Fruit fly (Drosophila melanogaster) whole organism, pupa: ENCODE results near the gene CG31777.
A peak's percentile ranks its signal among the peaks of the same experiment; 100 is the strongest.

Experiments used
- CG10348 ChIP-seq: fragments of 200-800 bp; sonication (Bioruptor generic); IDR thresholded peaks from 2 replicates; pipeline ENCODE4 v1.3.6; 2022; ENCODE audit warnings: missing biosample characterization, missing genetic modification characterization
- CG12605 ChIP-seq: fragments of 200-800 bp; sonication (Bioruptor generic); IDR thresholded peaks from 2 replicates; pipeline ENCODE4 v1.3.6; 2022; ENCODE audit warnings: missing biosample characterization, missing genetic modification characterization
- CG13204 ChIP-seq: fragments of 200-800 bp; sonication (Bioruptor generic); optimal IDR thresholded peaks from 2 replicates; lab custom pipeline; 2018; ENCODE audit warnings: missing biosample characterization, mild to moderate bottlenecking, missing genetic modification characterization, moderate library complexity
- CG14655 ChIP-seq: fragments of 200-800 bp; sonication (Bioruptor generic); optimal IDR thresholded peaks from 3 replicates; lab custom pipeline; 2017; ENCODE audit warnings: mild to moderate bottlenecking, missing biosample characterization, missing genetic modification reagents, missing genetic modification characterization
- CG15710 ChIP-seq: fragments of 200-800 bp; sonication (Bioruptor generic); optimal IDR thresholded peaks from 2 replicates; lab custom pipeline; 2018; ENCODE audit warnings: missing biosample characterization, mild to moderate bottlenecking, missing genetic modification characterization, moderate library complexity
- CG17806 ChIP-seq: fragments of 200-800 bp; sonication (Bioruptor generic); optimal IDR thresholded peaks from 2 replicates; lab custom pipeline; 2018; ENCODE audit warnings: missing biosample characterization, mild to moderate bottlenecking, missing genetic modification characterization, moderate library complexity
- CG32121 ChIP-seq: fragments of 200-800 bp; sonication (Bioruptor generic); IDR thresholded peaks from 2 replicates; pipeline ENCODE4 v1.3.6; 2022; ENCODE audit warnings: missing biosample characterization, missing genetic modification characterization
- CG34367 ChIP-seq: fragments of 200-800 bp; sonication (Bioruptor generic); optimal IDR thresholded peaks from 2 replicates; lab custom pipeline; 2018; ENCODE audit warnings: missing biosample characterization, mild to moderate bottlenecking, missing genetic modification characterization
- CG4496 ChIP-seq: fragments of 200-800 bp; sonication (Bioruptor generic); IDR thresholded peaks from 3 replicates; pipeline ENCODE4 v1.3.6; 2022; ENCODE audit warnings: missing biosample characterization, missing genetic modification characterization
- CG8159 ChIP-seq: fragments of 200-800 bp; sonication (Bioruptor generic); optimal IDR thresholded peaks from 3 replicates; lab custom pipeline; 2018; ENCODE audit warnings: missing biosample characterization, mild to moderate bottlenecking, missing genetic modification characterization, moderate library complexity
- CG8301 ChIP-seq: fragments of 200-800 bp; sonication (Bioruptor generic); optimal IDR thresholded peaks from 2 replicates; lab custom pipeline; 2018; ENCODE audit warnings: missing biosample characterization, mild to moderate bottlenecking, missing genetic modification characterization
- CG9948 ChIP-seq: fragments of 200-800 bp; sonication (Bioruptor generic); optimal IDR thresholded peaks from 2 replicates; lab custom pipeline; 2018; ENCODE audit warnings: missing biosample characterization, mild to moderate bottlenecking, missing genetic modification characterization, moderate library complexity
- D1 ChIP-seq: fragments of 200-800 bp; sonication (Bioruptor generic); optimal IDR thresholded peaks from 2 replicates; lab custom pipeline; 2018; ENCODE audit warnings: missing biosample characterization, mild to moderate bottlenecking, missing genetic modification characterization, moderate library complexity
- EcR ChIP-seq: fragments of 200-800 bp; sonication (Bioruptor generic); optimal IDR thresholded peaks from 3 replicates; lab custom pipeline; 2019; ENCODE audit warnings: missing biosample characterization, missing genetic modification characterization, mild to moderate bottlenecking, moderate library complexity, missing genetic modification reagents
- Ets98B ChIP-seq: fragments of 200-800 bp; sonication (Bioruptor generic); IDR thresholded peaks from 2 replicates; pipeline ENCODE4 v1.3.6; 2022; ENCODE audit warnings: missing biosample characterization, missing genetic modification characterization
- Pif1A ChIP-seq: fragments of 200-800 bp; sonication (Bioruptor generic); optimal IDR thresholded peaks from 3 replicates; lab custom pipeline; 2016; ENCODE audit warnings: missing biosample characterization, missing genetic modification characterization
- Pif1B ChIP-seq: fragments of 200-800 bp; sonication (Bioruptor generic); optimal IDR thresholded peaks from 3 replicates; lab custom pipeline; 2016; ENCODE audit warnings: missing biosample characterization, missing genetic modification characterization
- Snoo ChIP-seq: fragments of 200-800 bp; sonication (Bioruptor generic); optimal IDR thresholded peaks from 3 replicates; lab custom pipeline; 2017; ENCODE audit warnings: missing biosample characterization, mild to moderate bottlenecking, missing genetic modification characterization, inconsistent platforms
- fd96Ca ChIP-seq: fragments of 200-800 bp; sonication (Bioruptor generic); IDR thresholded peaks from 3 replicates; pipeline ENCODE4 v1.3.6; 2022; ENCODE audit warnings: missing biosample characterization, missing genetic modification characterization
- gl ChIP-seq: fragments of 200-800 bp; sonication (Bioruptor generic); optimal IDR thresholded peaks from 2 replicates; lab custom pipeline; 2018; ENCODE audit warnings: missing biosample characterization, mild to moderate bottlenecking, missing genetic modification characterization
- rn ChIP-seq: fragments of 200-800 bp; sonication (Bioruptor generic); IDR thresholded peaks from 2 replicates; pipeline ENCODE4 v1.3.6; 2022; ENCODE audit warnings: missing biosample characterization, missing genetic modification characterization

Gene CG31777

DNA sequence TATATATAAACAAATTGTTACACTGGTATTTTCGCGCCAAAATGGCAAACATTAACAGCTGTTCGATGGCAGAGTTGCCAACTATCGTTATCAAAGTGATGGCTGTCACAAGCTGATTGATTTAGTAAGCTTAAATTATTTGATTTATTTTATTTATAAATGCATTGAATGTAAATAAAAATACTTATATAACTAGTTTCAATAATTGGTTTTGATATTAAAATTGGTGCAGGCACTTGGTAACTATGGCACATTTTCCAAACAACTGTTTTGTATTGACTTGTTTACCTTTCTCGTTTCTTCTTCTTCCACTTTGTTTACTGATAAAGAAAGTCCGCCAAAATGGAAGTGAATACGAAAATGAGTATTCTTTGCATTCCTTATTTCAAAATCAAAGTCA, 4.8 kb upstream of the CG31777 start, which contains the start of gene cutlet:
Gene cutlet, minus strand, starts transcription at position 84 of the 400 bp plus-strand sequence.
- TF ChIP-seq D1 (no peak), CG12605 (GFP tag; lab: Robert Waterston, UW) (no peak)

- no peak for TF ChIP-seq CG10348
- TF ChIP-seq CG8301 (tag; lab: Kevin White, UChicago), result peak; percentile 70
- no peak for TF ChIP-seq D1
- peak; percentile 84 for TF ChIP-seq Ets98B (GFP tag; lab: Robert Waterston, UW)
- TF ChIP-seq CG9948 (tag; lab: Kevin White, UChicago), result peak; percentile 60
- TF ChIP-seq Pif1A (GFP tag; lab: Kevin White, UChicago), result peak; percentile 56
- peak; percentile 45 for TF ChIP-seq gl
- peak; percentile 77 for TF ChIP-seq CG8159 (tag; lab: Kevin White, UChicago)
- TF ChIP-seq fd96Ca (GFP tag; lab: Robert Waterston, UW), result peak; percentile 69
- TF ChIP-seq EcR (GFP tag; lab: Kevin White, UChicago), result no peak
- peak; percentile 58 for TF ChIP-seq Pif1B (GFP tag; lab: Kevin White, UChicago)
- TF ChIP-seq CG4496, result peak; percentile 87
- peak; percentile 36; the same call in 1 of the 2 replicates for TF ChIP-seq rn
- TF ChIP-seq CG34367 (tag; lab: Kevin White, UChicago), result peak; percentile 74
- TF ChIP-seq CG13204, result peak; percentile 15
- peak; percentile 76 for TF ChIP-seq CG32121 (GFP tag; lab: Robert Waterston, UW)
- peak; percentile 79 for TF ChIP-seq Snoo (tag; lab: Kevin White, UChicago)
- TF ChIP-seq CG14655 (GFP tag; lab: Kevin White, UChicago), result peak; percentile 73
- peak; percentile 58 for TF ChIP-seq CG12605 (GFP tag; lab: Robert Waterston, UW)
- TF ChIP-seq CG15710 (tag; lab: Kevin White, UChicago), result peak; percentile 80
- TF ChIP-seq CG17806 (tag; lab: Kevin White, UChicago), result peak; percentile 81
- TF ChIP-seq, all 21 proteins: peak for 18
Measured at dm6 chr2L:3705438-3705921, 1.4 kb downstream of the CG31777 start, which contains the start of gene CG31778. CG31778 (minus strand) TSS chr2L:3705488.

DNA sequence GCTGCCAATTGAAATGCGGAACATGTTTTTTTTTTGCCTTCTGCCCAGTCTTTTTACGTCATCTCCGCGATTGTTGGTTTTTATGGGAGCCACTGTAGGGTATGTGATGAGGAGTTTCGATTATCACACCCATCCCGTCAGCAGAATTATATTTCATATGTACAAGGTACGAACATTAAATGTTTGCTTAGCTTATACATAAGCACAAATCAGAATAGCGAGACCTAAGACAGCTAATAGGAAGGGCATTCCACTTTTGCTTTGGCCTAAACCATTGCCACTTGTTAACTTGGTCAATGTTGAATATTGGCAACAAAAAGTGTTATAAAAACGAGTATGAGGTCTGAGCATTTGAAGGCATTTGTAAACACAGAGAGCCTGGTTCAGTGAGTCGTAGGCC, 3.6 kb downstream of the CG31777 start, which contains the start of gene CG2816:
Gene CG2816, plus strand, starts transcription at position 400 of the 400 bp plus-strand sequence.
- TF ChIP-seq CG12605 (GFP tag; lab: Robert Waterston, UW) (peak; percentile 91), CG4496 (peak; percentile 96), Pif1B (GFP tag; lab: Kevin White, UChicago) (peak; percentile 81), Snoo (tag; lab: Kevin White, UChicago) (peak; percentile 72), CG34367 (tag; lab: Kevin White, UChicago) (peak; percentile 47), CG32121 (GFP tag; lab: Robert Waterston, UW) (peak; percentile 96), fd96Ca (GFP tag; lab: Robert Waterston, UW) (peak; percentile 97), EcR (GFP tag; lab: Kevin White, UChicago) (no peak), CG13204 (no peak), CG9948 (tag; lab: Kevin White, UChicago) (no peak), CG8301 (tag; lab: Kevin White, UChicago) (peak; percentile 85), CG14655 (GFP tag; lab: Kevin White, UChicago) (peak; percentile 89), Ets98B (GFP tag; lab: Robert Waterston, UW) (peak; percentile 96), rn (peak; percentile 91), CG8159 (tag; lab: Kevin White, UChicago) (no peak), CG10348 (peak; percentile 90), CG17806 (tag; lab: Kevin White, UChicago) (peak; percentile 69), CG15710 (tag; lab: Kevin White, UChicago) (no peak), Pif1A (GFP tag; lab: Kevin White, UChicago) (peak; percentile 82), D1 (no peak), gl (no peak)

- TF ChIP-seq CG8159 (tag; lab: Kevin White, UChicago), result no peak
- TF ChIP-seq Snoo (tag; lab: Kevin White, UChicago), result no peak
- no peak for TF ChIP-seq EcR (GFP tag; lab: Kevin White, UChicago)
- no peak for TF ChIP-seq Pif1A (GFP tag; lab: Kevin White, UChicago)
- TF ChIP-seq Pif1B (GFP tag; lab: Kevin White, UChicago), result no peak
- TF ChIP-seq CG8301 (tag; lab: Kevin White, UChicago), result no peak
- no peak for TF ChIP-seq CG34367 (tag; lab: Kevin White, UChicago)
- no peak for TF ChIP-seq D1
Measured at dm6 chr2L:3701526-3701925, 5.3 kb downstream of the CG31777 start, which contains the start of gene CG43145. CG43145 (plus strand) TSS chr2L:3701826.

DNA sequence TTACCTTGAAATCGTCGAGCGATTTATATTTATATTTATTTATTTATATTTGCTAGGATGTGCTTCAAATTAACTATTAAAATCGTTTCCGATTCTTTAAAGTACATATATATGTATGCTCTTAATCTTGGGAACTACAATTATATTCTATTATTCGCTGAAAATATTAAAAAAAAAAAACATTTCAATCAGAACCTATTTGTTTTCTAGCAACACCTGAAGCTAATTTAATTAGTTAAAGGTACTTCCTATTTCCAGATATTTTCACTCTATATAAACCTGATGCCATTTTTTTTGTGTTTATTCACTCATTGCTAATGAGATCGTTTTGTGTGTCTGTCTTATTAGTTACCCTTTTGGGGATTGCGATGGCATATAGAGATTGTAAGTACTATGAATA, 5.9 kb downstream of the CG31777 start, which contains the start of gene CG42467:
Gene CG42467, plus strand, starts transcription at position 301 of the 400 bp plus-strand sequence.
- TF ChIP-seq CG14655 (GFP tag; lab: Kevin White, UChicago) (no peak), rn (no peak), gl (no peak), CG10348 (no peak), Pif1B (GFP tag; lab: Kevin White, UChicago) (no peak)

dm6 chr2L:3700374-3700773, 6.5 kb downstream of the CG31777 start, which contains the start of gene Sfp24C1:
Sfp24C1 (plus strand) TSS chr2L:3700674.
- TF ChIP-seq CG4496, result no peak
- no peak for TF ChIP-seq gl
- no peak for TF ChIP-seq CG12605 (GFP tag; lab: Robert Waterston, UW)
- no peak for TF ChIP-seq CG34367 (tag; lab: Kevin White, UChicago)
- no peak for TF ChIP-seq CG32121 (GFP tag; lab: Robert Waterston, UW)
- no peak for TF ChIP-seq CG10348
- TF ChIP-seq Pif1B (GFP tag; lab: Kevin White, UChicago), result no peak
- no peak for TF ChIP-seq CG17806 (tag; lab: Kevin White, UChicago)
- TF ChIP-seq CG15710 (tag; lab: Kevin White, UChicago), result no peak
- TF ChIP-seq Pif1A (GFP tag; lab: Kevin White, UChicago), result no peak
- TF ChIP-seq EcR (GFP tag; lab: Kevin White, UChicago), result no peak
- no peak for TF ChIP-seq CG13204
- TF ChIP-seq CG8159 (tag; lab: Kevin White, UChicago), result no peak
- TF ChIP-seq CG14655 (GFP tag; lab: Kevin White, UChicago), result no peak
- no peak for TF ChIP-seq CG9948 (tag; lab: Kevin White, UChicago)
- no peak for TF ChIP-seq CG8301 (tag; lab: Kevin White, UChicago)
- no peak for TF ChIP-seq rn
- no peak for TF ChIP-seq D1
